Fruit fly (Drosophila melanogaster): ENCODE measurements around the gene abd-A.
A peak's percentile ranks its signal among the peaks of the same experiment; 100 is the strongest.

abd-A gene

dm6 chr3R:16811781-16812207 lies 18.1 kb downstream of the abd-A start:
- TF ChIP-seq CG13775 (GFP tag; optimal IDR thresholded peaks at IDR 0.05) (no peak), ewg (GFP tag; optimal IDR thresholded peaks at IDR 0.05) (peak; percentile 96), Doc2 (GFP tag; IDR thresholded peaks at IDR 0.05) (no peak), Deaf1 (tag; optimal IDR thresholded peaks at IDR 0.05) (peak; percentile 40), chn (GFP tag; optimal IDR thresholded peaks at IDR 0.05) (no peak), BtbVII (GFP tag; optimal IDR thresholded peaks at IDR 0.05) (no peak), Trl (optimal IDR thresholded peaks at IDR 0.05) (peak; percentile 60 to 68), Trl (GFP tag; optimal IDR thresholded peaks at IDR 0.05) (no peak), stwl (tag; optimal IDR thresholded peaks at IDR 0.05) (no peak), Mad (GFP tag; optimal IDR thresholded peaks at IDR 0.05) (no peak), CG14441 (GFP tag; IDR thresholded peaks at IDR 0.05) (no peak), corto (GFP tag; optimal IDR thresholded peaks at IDR 0.05) (no peak), rib (GFP tag; IDR thresholded peaks at IDR 0.05) (peak; percentile 49; the same call in 1 of the 2 replicates), CG10959 (GFP tag; IDR thresholded peaks at IDR 0.05) (no peak), CG8281 (tag; optimal IDR thresholded peaks at IDR 0.05) (no peak), vvl (GFP tag; IDR thresholded peaks at IDR 0.05) (peak; percentile 31; the same call in 1 of the 2 replicates), prd (optimal IDR thresholded peaks at IDR 0.05) (no peak), prd (GFP tag; IDR thresholded peaks at IDR 0.05) (no peak), CG1832 (GFP tag; optimal IDR thresholded peaks at IDR 0.05) (peak; percentile 92), dmrt11E (tag; optimal IDR thresholded peaks at IDR 0.05) (no peak), CG1602 (GFP tag; optimal IDR thresholded peaks at IDR 0.05) (no peak), CG32532 (GFP tag; IDR thresholded peaks at IDR 0.05) (peak; percentile 39; the same call in 1 of the 2 replicates), ash1 (GFP tag; optimal IDR thresholded peaks at IDR 0.05) (peak; percentile 85), inv (GFP tag; IDR thresholded peaks at IDR 0.05; ENCODE audit: partially characterized antibody) (no peak), tgo (GFP tag; IDR thresholded peaks at IDR 0.05) (no peak), ara (GFP tag; IDR thresholded peaks at IDR 0.05) (no peak), hth (optimal IDR thresholded peaks at IDR 0.05) (peak; percentile 49), CG17612 (GFP tag; IDR thresholded peaks at IDR 0.05) (no peak), Rfx (GFP tag; IDR thresholded peaks at IDR 0.05) (peak; percentile 87), CG4854 (GFP tag; optimal IDR thresholded peaks at IDR 0.05) (no peak), CG14965 (GFP tag; optimal IDR thresholded peaks at IDR 0.05; ENCODE audit: borderline replicate concordance) (no peak), gsb (GFP tag; IDR thresholded peaks at IDR 0.05) (no peak), CG15073 (GFP tag; optimal IDR thresholded peaks at IDR 0.05) (no peak), Nf-YB (GFP tag; optimal IDR thresholded peaks at IDR 0.05) (peak; percentile 96), CoRest (tag; optimal IDR thresholded peaks at IDR 0.05) (peak; percentile 53), CG14014 (GFP tag; IDR thresholded peaks at IDR 0.05) (no peak), slou (GFP tag; optimal IDR thresholded peaks at IDR 0.05) (no peak), CG17359 (tag; optimal IDR thresholded peaks at IDR 0.05) (no peak), sna (GFP tag; IDR thresholded peaks at IDR 0.05; ENCODE audit: partially characterized antibody) (0 out of 2 replicates have a peak, but pooled peaks have one; percentile 38), seq (GFP tag; IDR thresholded peaks at IDR 0.05) (peak; percentile 94), BEAF-32 (GFP tag; optimal IDR thresholded peaks at IDR 0.05) (no peak), pnt (GFP tag; optimal IDR thresholded peaks at IDR 0.05) (no peak), Stat92E (GFP tag; optimal IDR thresholded peaks at IDR 0.05) (peak in 1 of 3 experiments; percentile 1), HLH54F (GFP tag; optimal IDR thresholded peaks at IDR 0.05) (no peak), CG18262 (tag; optimal IDR thresholded peaks at IDR 0.05) (no peak), CG13287 (GFP tag; IDR thresholded peaks at IDR 0.05; ENCODE audit: partially characterized antibody) (no peak), ttk (GFP tag; IDR thresholded peaks at IDR 0.05) (peak; percentile 28; the same call in 1 of the 2 replicates), CG12219 (GFP tag; optimal IDR thresholded peaks at IDR 0.05) (no peak), dmrt99B (tag; optimal IDR thresholded peaks at IDR 0.05) (no peak), oc (tag; optimal IDR thresholded peaks at IDR 0.05) (peak; percentile 68), hkb (optimal IDR thresholded peaks at IDR 0.05) (no peak), hkb (GFP tag; IDR thresholded peaks at IDR 0.05) (0 out of 2 replicates have a peak, but pooled peaks have one; percentile 27)
